Worm (Caenorhabditis elegans): ENCODE results near the gene col-94.

col-94 gene

DNA sequence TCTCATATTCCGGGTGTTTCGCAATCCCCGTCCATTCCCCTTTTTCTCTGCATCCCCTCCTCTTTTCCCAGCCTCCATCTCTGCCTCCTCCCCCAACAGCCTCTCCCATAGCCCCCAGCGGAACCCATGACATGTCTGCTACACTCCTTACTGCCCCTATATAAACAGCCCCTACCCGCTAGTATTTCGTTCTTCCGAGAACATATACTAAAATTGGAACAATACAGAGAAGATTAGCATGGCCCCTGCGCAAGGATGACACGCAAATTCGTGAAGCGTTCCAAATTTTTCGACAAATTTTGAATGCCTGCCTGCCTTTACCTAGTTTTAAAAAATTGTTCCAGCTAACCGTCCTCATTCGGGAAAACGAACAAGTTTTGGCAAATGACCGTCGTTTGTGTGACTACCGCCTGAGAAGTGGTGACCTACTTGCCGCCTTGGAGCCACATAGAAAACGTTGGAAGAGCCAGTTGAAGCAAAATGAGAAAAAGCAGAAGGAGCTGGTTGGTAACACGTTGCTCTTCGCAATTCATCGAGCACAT lies 1.9 kb upstream of the col-94 start:
- TF ChIP-seq dve-1 (tag; optimal IDR thresholded peaks at IDR 0.05; ENCODE audit: insufficient read depth) (peak; percentile 99), cey-2 (tag; optimal IDR thresholded peaks at IDR 0.05; ENCODE audit: borderline replicate concordance, insufficient read depth) (peak; percentile 80), gei-8 (GFP tag; optimal IDR thresholded peaks at IDR 0.05) (peak; percentile 96), jun-1 (tag; optimal IDR thresholded peaks at IDR 0.05) (peak; percentile 94), lin-29 (GFP tag; IDR thresholded peaks at IDR 0.05) (peak; percentile 86), zip-2 (tag; optimal IDR thresholded peaks at IDR 0.05) (peak; percentile 91), lsy-2 (tag; optimal IDR thresholded peaks at IDR 0.05) (peak; percentile 81 to 94), Y105C5A.15 (GFP tag; IDR thresholded peaks at IDR 0.05) (peak; percentile 96), lir-3 (tag; optimal IDR thresholded peaks at IDR 0.05) (peak; percentile 90), tra-1 (GFP tag; IDR thresholded peaks at IDR 0.05) (peak; percentile 97), nhr-28 (tag; optimal IDR thresholded peaks at IDR 0.05) (peak; percentile 66), attf-4 (tag; optimal IDR thresholded peaks at IDR 0.05) (no peak), nhr-11 (tag; optimal IDR thresholded peaks at IDR 0.05) (peak; percentile 90), aha-1 (tag) (peak; percentile 100), hmg-1.1 (GFP tag; IDR thresholded peaks at IDR 0.05) (peak; percentile 99), fos-1 (tag; optimal IDR thresholded peaks at IDR 0.05) (no peak), lin-1 (GFP tag; IDR thresholded peaks at IDR 0.05) (peak; percentile 94), mdt-29 (GFP tag; IDR thresholded peaks at IDR 0.05) (peak; percentile 93), dmd-9 (GFP tag; IDR thresholded peaks at IDR 0.05) (peak; percentile 94), aly-2 (tag; optimal IDR thresholded peaks at IDR 0.05) (no peak), egl-43 (GFP tag; IDR thresholded peaks at IDR 0.05) (peak; percentile 99), nhr-25 (tag; optimal IDR thresholded peaks at IDR 0.05; ENCODE audit: borderline replicate concordance, insufficient read depth) (peak; percentile 91), php-3 (GFP tag; IDR thresholded peaks at IDR 0.05) (peak; percentile 96), sdz-12 (GFP tag; optimal IDR thresholded peaks at IDR 0.05) (peak; percentile 92), daf-12 (tag; optimal IDR thresholded peaks at IDR 0.05) (no peak), ama-1 (optimal IDR thresholded peaks at IDR 0.05) (peak; percentile 55), dmd-6 (GFP tag; IDR thresholded peaks at IDR 0.05) (peak; percentile 95), egl-27 (tag; optimal IDR thresholded peaks at IDR 0.05) (peak; percentile 89), Y75B8A.6 (GFP tag; IDR thresholded peaks at IDR 0.05) (peak; percentile 96), vab-7 (GFP tag; IDR thresholded peaks at IDR 0.05) (peak; percentile 98), zfp-3 (GFP tag; conservative IDR thresholded peaks at IDR 0.05) (peak; percentile 95), Y5F2A.4 (GFP tag; optimal IDR thresholded peaks at IDR 0.05) (peak; percentile 88), nhr-6 (tag; optimal IDR thresholded peaks at IDR 0.05) (peak; percentile 65), mdl-1 (tag; optimal IDR thresholded peaks at IDR 0.05) (peak; percentile 50 to 64), lin-13 (GFP tag; optimal IDR thresholded peaks at IDR 0.05) (peak; percentile 94), ceh-82 (tag; optimal IDR thresholded peaks at IDR 0.05) (no peak), unc-130 (GFP tag; optimal IDR thresholded peaks at IDR 0.05) (peak; percentile 86), daf-8 (GFP tag; IDR thresholded peaks at IDR 0.05) (peak; percentile 93; the same call in 1 of the 2 replicates), duxl-1 (tag; optimal IDR thresholded peaks at IDR 0.05; ENCODE audit: poor library complexity) (peak; percentile 95), F44E2.7 (GFP tag; IDR thresholded peaks at IDR 0.05) (peak; percentile 97), nhr-102 (tag; optimal IDR thresholded peaks at IDR 0.05) (peak; percentile 96), nhr-10 (tag; optimal IDR thresholded peaks at IDR 0.05) (peak; percentile 74), pqm-1 (tag; optimal IDR thresholded peaks at IDR 0.05) (peak; percentile 34), lin-15B (tag; optimal IDR thresholded peaks at IDR 0.05) (peak; percentile 48), ces-1 (GFP tag; optimal IDR thresholded peaks at IDR 0.05) (peak; percentile 59), arid-1 (GFP tag; conservative IDR thresholded peaks at IDR 0.05) (peak; percentile 93), unc-39 (tag; optimal IDR thresholded peaks at IDR 0.05) (peak; percentile 77), zag-1 (tag; optimal IDR thresholded peaks at IDR 0.05) (peak; percentile 70), nhr-76 (tag; optimal IDR thresholded peaks at IDR 0.05) (no peak), lin-38 (GFP tag; IDR thresholded peaks at IDR 0.05) (peak; percentile 94), zip-11 (GFP tag; IDR thresholded peaks at IDR 0.05) (peak; percentile 84)
